Worm (Caenorhabditis elegans) whole organism, L3 larva: Measurements from ENCODE around the gene H05C05.4.

Experiments used
- nhr-76 ChIP-seq: fragments of 150-350 bp; sonication (generic microtip); optimal IDR thresholded peaks from 5 replicates; lab custom pipeline; 2014; ENCODE audit warnings: missing biosample characterization, missing genetic modification characterization
- snpc-4 ChIP-seq: fragments of 150-350 bp; optimal IDR thresholded peaks from 2 replicates; lab custom pipeline; 2014; ENCODE audit warnings: missing biosample characterization, missing genetic modification characterization
- ztf-11 ChIP-seq: fragments of 150-350 bp; optimal IDR thresholded peaks from 2 replicates; lab custom pipeline; 2014; ENCODE audit warnings: missing biosample characterization, missing genetic modification characterization

DNA sequence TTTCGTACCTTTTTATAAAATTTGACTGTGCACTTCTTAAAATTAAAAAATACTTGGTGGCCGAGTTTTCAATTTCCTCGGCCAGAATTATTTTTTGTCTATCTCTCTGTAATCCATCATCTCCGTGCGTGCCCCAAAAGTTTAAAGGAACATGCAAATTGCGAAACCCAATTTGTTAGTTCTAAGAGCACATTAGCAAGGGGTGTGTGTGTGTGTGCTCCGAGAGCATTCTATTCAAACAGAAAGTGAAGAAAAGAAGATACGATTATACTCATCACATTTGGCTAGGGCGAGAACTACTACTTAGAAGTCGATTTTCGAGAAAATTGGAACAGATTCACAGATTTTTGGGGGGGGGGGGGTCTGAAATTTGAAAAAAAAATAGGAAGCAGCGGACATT lies 32.0 kb downstream of the H05C05.4 start:
- TF ChIP-seq snpc-4 (tag; lab: Kevin White, UChicago) (no peak), nhr-76 (tag; lab: Kevin White, UChicago) (no peak), ztf-11 (tag; lab: Kevin White, UChicago) (no peak)
